In genomic region chrX:2071878-2072817, dm6 we compare ENCODE assay signal across 6 fruit fly cellular contexts.
TF ChIP-seq lines count a peak whose summit lies in the region.

Gene Rtca, plus strand, starts transcription at chrX:2072413.

- no peak for TF ChIP-seq CTCF in whole organism, embryonic (GFP tag; optimal IDR thresholded peaks at IDR 0.05; lab: Kevin White, UChicago)

TF ChIP-seq in whole organism, 6 proteins besides CTCF, POLR2A, EP300 and RAD21:
- TF ChIP-seq psq (optimal IDR thresholded peaks at IDR 0.05; lab: Kevin White, UChicago), result no peak
- peak; percentile 66 for TF ChIP-seq Dll (optimal IDR thresholded peaks at IDR 0.05; lab: Kevin White, UChicago)

TF ChIP-seq in whole organism, adult, 20 proteins besides CTCF, POLR2A, EP300 and RAD21 (continues in another document):
- TF ChIP-seq toe (GFP tag; optimal IDR thresholded peaks at IDR 0.05; lab: Kevin White, UChicago) (no peak), kay (GFP tag; lab: Kevin White, UChicago; ENCODE audit: borderline replicate concordance) (no peak), Hr96 (GFP tag; optimal IDR thresholded peaks at IDR 0.05; lab: Kevin White, UChicago) (peak; percentile 62), cic (GFP tag; optimal IDR thresholded peaks at IDR 0.05; lab: Kevin White, UChicago) (no peak), Clk (GFP tag; optimal IDR thresholded peaks at IDR 0.05; lab: Kevin White, UChicago) (no peak), tj (GFP tag; optimal IDR thresholded peaks at IDR 0.05; lab: Kevin White, UChicago) (peak; percentile 19), ovo (GFP tag; optimal IDR thresholded peaks at IDR 0.05; lab: Kevin White, UChicago) (no peak), pad (GFP tag; optimal IDR thresholded peaks at IDR 0.05; lab: Kevin White, UChicago) (peak; percentile 35), CG1620 (GFP tag; optimal IDR thresholded peaks at IDR 0.05; lab: Kevin White, UChicago) (no peak), CG14711 (tag; optimal IDR thresholded peaks at IDR 0.05; lab: Kevin White, UChicago) (no peak), CG33017 (tag; optimal IDR thresholded peaks at IDR 0.05; lab: Kevin White, UChicago) (peak; percentile 21), CG7101 (tag; optimal IDR thresholded peaks at IDR 0.05; lab: Kevin White, UChicago) (peak; percentile 72), CG11617 (GFP tag; optimal IDR thresholded peaks at IDR 0.05; lab: Kevin White, UChicago) (peak; percentile 73), cnc (optimal IDR thresholded peaks at IDR 0.05; lab: Kevin White, UChicago) (no peak), CG5204 (GFP tag; optimal IDR thresholded peaks at IDR 0.05; lab: Kevin White, UChicago) (no peak), CG7045 (GFP tag; optimal IDR thresholded peaks at IDR 0.05; lab: Kevin White, UChicago) (peak; percentile 49), bab1 (GFP tag; optimal IDR thresholded peaks at IDR 0.05; lab: Kevin White, UChicago) (peak; percentile 9), CG12768 (GFP tag; optimal IDR thresholded peaks at IDR 0.05; lab: Kevin White, UChicago) (peak; percentile 59)

TF ChIP-seq in whole organism, embryonic, 481 proteins besides CTCF, POLR2A, EP300 and RAD21 (continues in another document):
- TF ChIP-seq H2.0 (GFP tag; IDR thresholded peaks at IDR 0.05; lab: Robert Waterston, UW) (peak; percentile 60), gfzf (GFP tag; optimal IDR thresholded peaks at IDR 0.05; lab: Kevin White, UChicago) (no peak), cwo (GFP tag; optimal IDR thresholded peaks at IDR 0.05; lab: Kevin White, UChicago) (peak; percentile 73), CG2875 (GFP tag; optimal IDR thresholded peaks at IDR 0.05; lab: Kevin White, UChicago) (peak; percentile 13), CG4360 (GFP tag; IDR thresholded peaks at IDR 0.05; lab: Robert Waterston, UW) (0 out of 2 replicates have a peak, but pooled peaks have one; percentile 21), Oli (tag; optimal IDR thresholded peaks at IDR 0.05; lab: Kevin White, UChicago) (peak; percentile 77), zen2 (GFP tag; IDR thresholded peaks at IDR 0.05; lab: Robert Waterston, UW; ENCODE audit: partially characterized antibody) (no peak), chn (GFP tag; optimal IDR thresholded peaks at IDR 0.05; lab: Kevin White, UChicago) (peak; percentile 32), CG6175 (GFP tag; IDR thresholded peaks at IDR 0.05; lab: Robert Waterston, UW) (0 out of 3 replicates have a peak, but pooled peaks have one; percentile 30), hb (GFP tag; IDR thresholded peaks at IDR 0.05; lab: Robert Waterston, UW; ENCODE audit: partially characterized antibody) (no peak), chinmo (GFP tag; IDR thresholded peaks at IDR 0.05; lab: Robert Waterston, UW; ENCODE audit: partially characterized antibody) (0 out of 4 replicates have a peak, but pooled peaks have one; percentile 43), CG11696 (GFP tag; IDR thresholded peaks at IDR 0.05; lab: Robert Waterston, UW) (peak; percentile 95), abd-A (tag; optimal IDR thresholded peaks at IDR 0.05; lab: Kevin White, UChicago) (peak; percentile 6), onecut (GFP tag; IDR thresholded peaks at IDR 0.05; lab: Robert Waterston, UW) (peak; percentile 52), CG2712 (tag; optimal IDR thresholded peaks at IDR 0.05; lab: Kevin White, UChicago) (peak; percentile 53), Dip2 (GFP tag; IDR thresholded peaks at IDR 0.05; lab: Robert Waterston, UW) (no peak), D19B (GFP tag; optimal IDR thresholded peaks at IDR 0.05; lab: Kevin White, UChicago) (peak; percentile 60)

TF ChIP-seq in whole organism, prepupa, 60 proteins besides CTCF, POLR2A, EP300 and RAD21 (continues in another document):
- TF ChIP-seq CG11902 (GFP tag; optimal IDR thresholded peaks at IDR 0.05; lab: Kevin White, UChicago) (peak; percentile 84), svp (GFP tag; lab: Kevin White, UChicago) (peak; percentile 98), ss (GFP tag; optimal IDR thresholded peaks at IDR 0.05; lab: Kevin White, UChicago) (peak; percentile 85 to 88), Met (GFP tag; optimal IDR thresholded peaks at IDR 0.05; lab: Kevin White, UChicago) (peak; percentile 93), Eip93F (GFP tag; optimal IDR thresholded peaks at IDR 0.05; lab: Kevin White, UChicago) (no peak), pdm3 (GFP tag; optimal IDR thresholded peaks at IDR 0.05; lab: Kevin White, UChicago) (peak; percentile 90), eg (GFP tag; IDR thresholded peaks at IDR 0.05; lab: Robert Waterston, UW) (peak; percentile 90), fd85E (GFP tag; optimal IDR thresholded peaks at IDR 0.05; lab: Kevin White, UChicago) (peak; percentile 89), vri (GFP tag; optimal IDR thresholded peaks at IDR 0.05; lab: Kevin White, UChicago) (peak; percentile 87), achi (GFP tag; optimal IDR thresholded peaks at IDR 0.05; lab: Kevin White, UChicago) (peak; percentile 86), CG4318 (GFP tag; optimal IDR thresholded peaks at IDR 0.05; lab: Kevin White, UChicago) (no peak), dac (GFP tag; optimal IDR thresholded peaks at IDR 0.05; lab: Kevin White, UChicago) (peak; percentile 76), CG6792 (GFP tag; optimal IDR thresholded peaks at IDR 0.05; lab: Kevin White, UChicago) (peak; percentile 91), CG10669 (GFP tag; optimal IDR thresholded peaks at IDR 0.05; lab: Kevin White, UChicago) (peak; percentile 86), net (GFP tag; optimal IDR thresholded peaks at IDR 0.05; lab: Kevin White, UChicago) (peak; percentile 90), Sox14 (GFP tag; optimal IDR thresholded peaks at IDR 0.05; lab: Kevin White, UChicago) (peak; percentile 91), CG6276 (GFP tag; optimal IDR thresholded peaks at IDR 0.05; lab: Kevin White, UChicago) (peak; percentile 87), Smox (GFP tag; optimal IDR thresholded peaks at IDR 0.05; lab: Kevin White, UChicago) (peak; percentile 86), CG6854 (GFP tag; optimal IDR thresholded peaks at IDR 0.05; lab: Kevin White, UChicago) (peak; percentile 87)

TF ChIP-seq in whole organism, pupa, 21 proteins besides CTCF, POLR2A, EP300 and RAD21 (continues in another document):
- TF ChIP-seq Pif1A (GFP tag; optimal IDR thresholded peaks at IDR 0.05; lab: Kevin White, UChicago), result peak; percentile 90
- TF ChIP-seq fd96Ca (GFP tag; IDR thresholded peaks at IDR 0.05; lab: Robert Waterston, UW), result peak; percentile 91
- TF ChIP-seq Snoo (tag; optimal IDR thresholded peaks at IDR 0.05; lab: Kevin White, UChicago), result peak; percentile 82
- peak; percentile 80 for TF ChIP-seq Ets98B (GFP tag; IDR thresholded peaks at IDR 0.05; lab: Robert Waterston, UW)
- TF ChIP-seq CG17806 (tag; optimal IDR thresholded peaks at IDR 0.05; lab: Kevin White, UChicago), result peak; percentile 86
- no peak for TF ChIP-seq D1 (tag; optimal IDR thresholded peaks at IDR 0.05; lab: Kevin White, UChicago)
- peak; percentile 88 for TF ChIP-seq CG8159 (tag; optimal IDR thresholded peaks at IDR 0.05; lab: Kevin White, UChicago)
- peak; percentile 85 for TF ChIP-seq CG15710 (tag; optimal IDR thresholded peaks at IDR 0.05; lab: Kevin White, UChicago)
- peak; percentile 81 for TF ChIP-seq CG12605 (GFP tag; IDR thresholded peaks at IDR 0.05; lab: Robert Waterston, UW)
- TF ChIP-seq EcR (GFP tag; optimal IDR thresholded peaks at IDR 0.05; lab: Kevin White, UChicago), result peak; percentile 63
- TF ChIP-seq CG4496 (GFP tag; IDR thresholded peaks at IDR 0.05; lab: Robert Waterston, UW), result peak; percentile 91
- peak; percentile 66 for TF ChIP-seq rn (GFP tag; IDR thresholded peaks at IDR 0.05; lab: Robert Waterston, UW)
- peak; percentile 92 for TF ChIP-seq CG14655 (GFP tag; optimal IDR thresholded peaks at IDR 0.05; lab: Kevin White, UChicago)
- peak; percentile 90 for TF ChIP-seq CG8301 (tag; optimal IDR thresholded peaks at IDR 0.05; lab: Kevin White, UChicago)
- peak; percentile 82 for TF ChIP-seq Pif1B (GFP tag; optimal IDR thresholded peaks at IDR 0.05; lab: Kevin White, UChicago)
- TF ChIP-seq CG9948 (tag; optimal IDR thresholded peaks at IDR 0.05; lab: Kevin White, UChicago), result peak; percentile 88
- peak; percentile 81 for TF ChIP-seq CG32121 (GFP tag; IDR thresholded peaks at IDR 0.05; lab: Robert Waterston, UW)
- peak; percentile 83 for TF ChIP-seq CG34367 (tag; optimal IDR thresholded peaks at IDR 0.05; lab: Kevin White, UChicago)
- peak; percentile 81 for TF ChIP-seq CG13204 (GFP tag; optimal IDR thresholded peaks at IDR 0.05; lab: Kevin White, UChicago)
- peak; percentile 56 for TF ChIP-seq gl (tag; optimal IDR thresholded peaks at IDR 0.05; lab: Kevin White, UChicago)

TF ChIP-seq in whole organism, wandering third instar larva, 38 proteins besides CTCF, POLR2A, EP300 and RAD21 (continues in another document):
- no peak for TF ChIP-seq jim (GFP tag; optimal IDR thresholded peaks at IDR 0.05; lab: Kevin White, UChicago)
- TF ChIP-seq Abd-B (GFP tag; optimal IDR thresholded peaks at IDR 0.05; lab: Kevin White, UChicago), result no peak
- TF ChIP-seq br (GFP tag; optimal IDR thresholded peaks at IDR 0.05; lab: Kevin White, UChicago), result peak; percentile 90
- no peak for TF ChIP-seq tai (GFP tag; optimal IDR thresholded peaks at IDR 0.05; lab: Kevin White, UChicago)
- no peak for TF ChIP-seq pan (optimal IDR thresholded peaks at IDR 0.05; lab: Kevin White, UChicago)
- TF ChIP-seq OdsH (GFP tag; optimal IDR thresholded peaks at IDR 0.05; lab: Kevin White, UChicago), result peak; percentile 87
- TF ChIP-seq Hnf4 (GFP tag; optimal IDR thresholded peaks at IDR 0.05; lab: Kevin White, UChicago), result peak; percentile 83
- peak; percentile 91 for TF ChIP-seq h (GFP tag; optimal IDR thresholded peaks at IDR 0.05; lab: Kevin White, UChicago)
- peak; percentile 77 for TF ChIP-seq dmrt93B (GFP tag; optimal IDR thresholded peaks at IDR 0.05; lab: Kevin White, UChicago)
- peak; percentile 20 for TF ChIP-seq Mio (GFP tag; optimal IDR thresholded peaks at IDR 0.05; lab: Kevin White, UChicago)
- TF ChIP-seq Dif (GFP tag; optimal IDR thresholded peaks at IDR 0.05; lab: Kevin White, UChicago; ENCODE audit: partially characterized antibody), result peak; percentile 79
- no peak for TF ChIP-seq usp (GFP tag; optimal IDR thresholded peaks at IDR 0.05; lab: Kevin White, UChicago)
- no peak for TF ChIP-seq dsf (GFP tag; optimal IDR thresholded peaks at IDR 0.05; lab: Kevin White, UChicago; ENCODE audit: borderline replicate concordance)
- TF ChIP-seq ey (GFP tag; optimal IDR thresholded peaks at IDR 0.05; lab: Kevin White, UChicago), result peak; percentile 93
- TF ChIP-seq brk (GFP tag; optimal IDR thresholded peaks at IDR 0.05; lab: Kevin White, UChicago), result no peak
- peak; percentile 63 to 82 for TF ChIP-seq dl (GFP tag; optimal IDR thresholded peaks at IDR 0.05; lab: Kevin White, UChicago; ENCODE audit: insufficient read depth in 1 of 2, partially characterized antibody in 2 of 2)
- TF ChIP-seq Jra (GFP tag; optimal IDR thresholded peaks at IDR 0.05; lab: Kevin White, UChicago), result no peak
- no peak for TF ChIP-seq Myc (optimal IDR thresholded peaks at IDR 0.05; lab: Kevin White, UChicago)
- TF ChIP-seq rgr (GFP tag; optimal IDR thresholded peaks at IDR 0.05; lab: Kevin White, UChicago), result peak; percentile 90
- TF ChIP-seq lola (GFP tag; optimal IDR thresholded peaks at IDR 0.05; lab: Kevin White, UChicago), result no peak
- no peak for TF ChIP-seq Dfd (GFP tag; optimal IDR thresholded peaks at IDR 0.05; lab: Kevin White, UChicago)
- no peak for TF ChIP-seq CrebA (GFP tag; optimal IDR thresholded peaks at IDR 0.05; lab: Kevin White, UChicago; ENCODE audit: borderline replicate concordance)
- TF ChIP-seq foxo (GFP tag; optimal IDR thresholded peaks at IDR 0.05; lab: Kevin White, UChicago), result peak; percentile 5 to 92
